Worm (Caenorhabditis elegans): ENCODE data around the gene srlf-12.

srlf-12 gene

ce11 chrIV:10874527-10874926, 17.4 kb downstream of the srlf-12 start, which contains the start of gene F13E9.12:
F13E9.12 (minus strand) TSS chrIV:10874627.
- no peak for TF ChIP-seq ztf-11 (tag; optimal IDR thresholded peaks at IDR 0.05)
- no peak for TF ChIP-seq mdl-1 (tag; optimal IDR thresholded peaks at IDR 0.05)
- TF ChIP-seq gmeb-1 (tag; optimal IDR thresholded peaks at IDR 0.05), result no peak
- no peak for TF ChIP-seq F13H6.1 (tag; optimal IDR thresholded peaks at IDR 0.05)

ce11 chrIV:10870158-10870557, 21.7 kb downstream of the srlf-12 start:
- TF ChIP-seq blmp-1 (tag; optimal IDR thresholded peaks at IDR 0.05; ENCODE audit: insufficient read depth) (no peak), nhr-6 (tag; optimal IDR thresholded peaks at IDR 0.05) (no peak), gmeb-1 (tag; optimal IDR thresholded peaks at IDR 0.05) (no peak), lin-39 (tag; optimal IDR thresholded peaks at IDR 0.05) (no peak), F13H6.1 (tag; optimal IDR thresholded peaks at IDR 0.05) (no peak), nhr-21 (tag; optimal IDR thresholded peaks at IDR 0.05) (no peak), nhr-23 (tag; optimal IDR thresholded peaks at IDR 0.05) (no peak), unc-55 (GFP tag; optimal IDR thresholded peaks at IDR 0.05) (no peak), skn-1 (tag; optimal IDR thresholded peaks at IDR 0.05) (no peak), aly-2 (tag; optimal IDR thresholded peaks at IDR 0.05) (no peak), ztf-4 (tag; optimal IDR thresholded peaks at IDR 0.05) (no peak), nhr-25 (tag; optimal IDR thresholded peaks at IDR 0.05) (no peak), fos-1 (tag; optimal IDR thresholded peaks at IDR 0.05) (no peak), peb-1 (tag; optimal IDR thresholded peaks at IDR 0.05) (no peak), nhr-11 (tag; optimal IDR thresholded peaks at IDR 0.05) (no peak), C34F6.9 (tag; optimal IDR thresholded peaks at IDR 0.05) (no peak), ama-1 (optimal IDR thresholded peaks at IDR 0.05) (no peak)

ce11 chrIV:10869642-10870041, 22.3 kb downstream of the srlf-12 start:
- TF ChIP-seq egl-27 (tag; optimal IDR thresholded peaks at IDR 0.05), result no peak
- TF ChIP-seq ztf-11 (tag; optimal IDR thresholded peaks at IDR 0.05), result no peak
- TF ChIP-seq aly-2 (tag; optimal IDR thresholded peaks at IDR 0.05), result no peak
- TF ChIP-seq F13H6.1 (tag; optimal IDR thresholded peaks at IDR 0.05), result no peak
- TF ChIP-seq R02D3.7 (tag; optimal IDR thresholded peaks at IDR 0.05), result no peak

ce11 chrIV:10868629-10869251, 23.2 kb downstream of the srlf-12 start, which contains the start of gene F13E9.11:
F13E9.11 (minus strand) TSS chrIV:10869135.
- TF ChIP-seq nhr-11 (tag; optimal IDR thresholded peaks at IDR 0.05), result no peak
- TF ChIP-seq nhr-237 (tag; optimal IDR thresholded peaks at IDR 0.05), result no peak
- TF ChIP-seq mab-5 (tag; optimal IDR thresholded peaks at IDR 0.05), result no peak
- no peak for TF ChIP-seq lin-13 (GFP tag; optimal IDR thresholded peaks at IDR 0.05)
- peak in 1 of 2 experiments; percentile 19 for TF ChIP-seq lsy-2 (tag; optimal IDR thresholded peaks at IDR 0.05)
- peak; percentile 12 for TF ChIP-seq unc-55 (GFP tag; optimal IDR thresholded peaks at IDR 0.05)
- TF ChIP-seq fos-1 (tag; optimal IDR thresholded peaks at IDR 0.05), result no peak
- TF ChIP-seq dmd-4 (tag; optimal IDR thresholded peaks at IDR 0.05), result no peak
- TF ChIP-seq C34F6.9 (tag; optimal IDR thresholded peaks at IDR 0.05), result peak; percentile 5
- peak; percentile 61 for TF ChIP-seq zag-1 (tag; optimal IDR thresholded peaks at IDR 0.05)
- TF ChIP-seq gmeb-1 (tag; optimal IDR thresholded peaks at IDR 0.05), result no peak
- no peak for TF ChIP-seq nhr-77 (tag; optimal IDR thresholded peaks at IDR 0.05)

- TF ChIP-seq ama-1 (optimal IDR thresholded peaks at IDR 0.05) (no peak), alr-1 (tag; optimal IDR thresholded peaks at IDR 0.05) (no peak), egl-27 (tag; optimal IDR thresholded peaks at IDR 0.05) (no peak)
Observed at ce11 chrIV:10867370-10868146, 24.3 kb downstream of the srlf-12 start.

- no peak for TF ChIP-seq nhr-21 (tag; optimal IDR thresholded peaks at IDR 0.05)
- TF ChIP-seq crh-2 (tag; optimal IDR thresholded peaks at IDR 0.05), result no peak
- no peak for TF ChIP-seq nhr-25 (tag; optimal IDR thresholded peaks at IDR 0.05)
- TF ChIP-seq gmeb-1 (tag; optimal IDR thresholded peaks at IDR 0.05), result no peak
- TF ChIP-seq elt-3 (tag; optimal IDR thresholded peaks at IDR 0.05), result no peak
- TF ChIP-seq ztf-11 (tag; optimal IDR thresholded peaks at IDR 0.05), result no peak
- TF ChIP-seq egl-27 (tag; optimal IDR thresholded peaks at IDR 0.05), result no peak
- no peak for TF ChIP-seq aly-2 (tag; optimal IDR thresholded peaks at IDR 0.05)
- no peak for TF ChIP-seq dmd-4 (tag; optimal IDR thresholded peaks at IDR 0.05)
- TF ChIP-seq mab-5 (tag; optimal IDR thresholded peaks at IDR 0.05), result no peak
- TF ChIP-seq skn-1 (tag; optimal IDR thresholded peaks at IDR 0.05), result no peak
Observed at ce11 chrIV:10864031-10864430, 27.9 kb downstream of the srlf-12 start, which contains the start of gene nish-1. nish-1 (plus strand) TSS chrIV:10864331.

Measured in whole organism, L2 larva.